Fruit fly (Drosophila melanogaster) whole organism, adult: ENCODE data around the gene CG14356.

Source experiments
- CG11617 ChIP-seq: fragments of 200-800 bp; sonication (Bioruptor generic); optimal IDR thresholded peaks from 2 replicates; lab custom pipeline; 2017; ENCODE audit warnings: mild to moderate bottlenecking, missing biosample characterization, missing genetic modification reagents, missing genetic modification characterization
- CG33017 ChIP-seq: fragments of 200-800 bp; sonication (Bioruptor generic); optimal IDR thresholded peaks from 2 replicates; lab custom pipeline; 2018; ENCODE audit warnings: missing biosample characterization, mild to moderate bottlenecking, missing genetic modification characterization, moderate library complexity
- CG5204 ChIP-seq: fragments of 200-800 bp; sonication (Bioruptor generic); optimal IDR thresholded peaks from 2 replicates; lab custom pipeline; 2016; ENCODE audit warnings: missing biosample characterization, missing genetic modification characterization
- CG7045 ChIP-seq: fragments of 200-800 bp; sonication (Bioruptor generic); optimal IDR thresholded peaks from 2 replicates; lab custom pipeline; 2017; ENCODE audit warnings: missing biosample characterization, mild to moderate bottlenecking, missing genetic modification characterization
- CG7101 ChIP-seq: fragments of 200-800 bp; sonication (Bioruptor generic); optimal IDR thresholded peaks from 2 replicates; lab custom pipeline; 2018; ENCODE audit warnings: missing biosample characterization, mild to moderate bottlenecking, missing genetic modification characterization, moderate library complexity
- Crg-1 ChIP-seq: fragments of 200-800 bp; sonication (Bioruptor generic); optimal IDR thresholded peaks from 2 replicates; lab custom pipeline; 2016; ENCODE audit warnings: missing biosample characterization, missing genetic modification characterization
- Hr96 ChIP-seq: fragments of 200-800 bp; sonication (Bioruptor generic); optimal IDR thresholded peaks from 2 replicates; lab custom pipeline; 2016; ENCODE audit warnings: missing biosample characterization, missing genetic modification characterization
- cnc ChIP-seq, 2 experiments: fragments of >200 bp; optimal IDR thresholded peaks; 2 replicates each; lab custom pipeline; 2017
- kay ChIP-seq: fragments of 200-800 bp; sonication (Bioruptor generic); peaks from one replicate; lab custom pipeline; 2016; ENCODE audit warnings: missing biosample characterization, missing genetic modification characterization, borderline replicate concordance
- pad ChIP-seq: fragments of 200-800 bp; sonication (Bioruptor generic); optimal IDR thresholded peaks from 3 replicates; lab custom pipeline; 2017; ENCODE audit warnings: missing biosample characterization, missing genetic modification characterization, mild to moderate bottlenecking, moderate library complexity, missing genetic modification reagents
- tj ChIP-seq: fragments of 200-800 bp; sonication (Bioruptor generic); optimal IDR thresholded peaks from 3 replicates; lab custom pipeline; 2017; ENCODE audit warnings: missing biosample characterization, mild to moderate bottlenecking, missing genetic modification characterization, moderate library complexity

- TF ChIP-seq CG11617 (GFP tag; lab: Kevin White, UChicago) (no peak), CG33017 (tag; lab: Kevin White, UChicago) (no peak), kay (no peak), Crg-1 (GFP tag; lab: Kevin White, UChicago) (no peak), CG7045 (GFP tag; lab: Kevin White, UChicago) (no peak), CG7101 (tag; lab: Kevin White, UChicago) (no peak), cnc (optimal IDR thresholded peaks at IDR 0.05; lab: Kevin White, UChicago) (no peak), Hr96 (GFP tag; lab: Kevin White, UChicago) (no peak), pad (GFP tag; lab: Kevin White, UChicago) (no peak), tj (no peak), CG5204 (no peak)
These were observed 28.3 kb upstream of the CG14356 start, which contains the start of gene CG31327 for dm6 chr3R:14160178-14160577.
